Worm (Caenorhabditis elegans) whole organism, mixed stage, embryonic: ENCODE measurements around the gene rps-16.

ENCODE experiments used
- ceh-39 ChIP-seq: fragments of 150-350 bp; optimal IDR thresholded peaks from 2 replicates; lab custom pipeline; 2014; ENCODE audit warnings: missing biosample characterization, missing genetic modification characterization
- ceh-83 ChIP-seq: fragments of 200-800 bp; sonication (Bioruptor generic); optimal IDR thresholded peaks from 2 replicates; lab custom pipeline; 2018; ENCODE audit warnings: mild to moderate bottlenecking, missing genetic modification characterization, missing compliant biosample characterization
- drap-1 ChIP-seq: fragments of 200-800 bp; sonication (Bioruptor generic); optimal IDR thresholded peaks from 3 replicates; lab custom pipeline; 2018; ENCODE audit warnings: mild to moderate bottlenecking, missing genetic modification characterization, missing compliant biosample characterization
- elt-1 ChIP-seq: sonication (generic microtip); optimal IDR thresholded peaks from 2 replicates; lab custom pipeline; 2017; ENCODE audit warnings: missing genetic modification characterization, mild to moderate bottlenecking, missing compliant biosample characterization, antibody characterized with exemption, moderate library complexity, borderline replicate concordance; ENCODE audit not compliant: insufficient read depth
- elt-3 ChIP-seq: fragments of 150-350 bp; optimal IDR thresholded peaks from 2 replicates; lab custom pipeline; 2014; ENCODE audit warnings: missing biosample characterization, missing genetic modification characterization
- lsy-2 ChIP-seq: fragments of 150-350 bp; optimal IDR thresholded peaks from 2 replicates; lab custom pipeline; 2014; ENCODE audit warnings: missing biosample characterization, missing genetic modification characterization
- mab-5 ChIP-seq: fragments of 150-350 bp; optimal IDR thresholded peaks from 2 replicates; lab custom pipeline; 2014; ENCODE audit warnings: missing biosample characterization, missing genetic modification characterization
- mep-1 ChIP-seq: fragments of 150-350 bp; optimal IDR thresholded peaks from 2 replicates; lab custom pipeline; 2017; ENCODE audit warnings: missing biosample characterization, missing genetic modification reagents, missing genetic modification characterization, inconsistent platforms
- nhr-12 ChIP-seq: fragments of 150-350 bp; optimal IDR thresholded peaks from 2 replicates; lab custom pipeline; 2014; ENCODE audit warnings: missing biosample characterization, missing genetic modification characterization
- nhr-237 ChIP-seq: fragments of 150-350 bp; optimal IDR thresholded peaks from 2 replicates; lab custom pipeline; 2014; ENCODE audit warnings: missing biosample characterization, missing genetic modification characterization
- pha-4 ChIP-seq: fragments of 150-350 bp; optimal IDR thresholded peaks from 2 replicates; lab custom pipeline; 2018; ENCODE audit warnings: missing biosample characterization, missing genetic modification reagents, missing genetic modification characterization
- unc-39 ChIP-seq: fragments of 150-350 bp; optimal IDR thresholded peaks from 2 replicates; lab custom pipeline; 2014; ENCODE audit warnings: missing biosample characterization, missing genetic modification characterization
- unc-62 ChIP-seq: fragments of 150-350 bp; optimal IDR thresholded peaks from 2 replicates; lab custom pipeline; 2014; ENCODE audit warnings: missing biosample characterization, missing genetic modification reagents, missing genetic modification characterization

ce11 chrV:15001536-15001935, 1.2 kb upstream of the rps-16 start:
- TF ChIP-seq lsy-2, result no peak
- TF ChIP-seq ceh-39 (tag; lab: Kevin White, UChicago), result no peak
- no peak for TF ChIP-seq pha-4 (tag; lab: Kevin White, UChicago)
- no peak for TF ChIP-seq mab-5
- TF ChIP-seq unc-39 (tag; lab: Kevin White, UChicago), result no peak
- no peak for TF ChIP-seq unc-62 (GFP tag; lab: Kevin White, UChicago)
- TF ChIP-seq nhr-12 (tag; lab: Kevin White, UChicago), result no peak
- TF ChIP-seq mep-1 (tag; lab: Kevin White, UChicago), result no peak
- TF ChIP-seq ceh-83 (GFP tag; lab: Kevin White, UChicago), result no peak
- no peak for TF ChIP-seq nhr-237 (tag; lab: Kevin White, UChicago)
- no peak for TF ChIP-seq elt-3 (tag; lab: Kevin White, UChicago)
- peak; percentile 6 for TF ChIP-seq drap-1 (GFP tag; lab: Kevin White, UChicago)
- no peak for TF ChIP-seq elt-1
